Worm (Caenorhabditis elegans): ENCODE measurements around the gene srh-69.

The srh-69 gene

DNA sequence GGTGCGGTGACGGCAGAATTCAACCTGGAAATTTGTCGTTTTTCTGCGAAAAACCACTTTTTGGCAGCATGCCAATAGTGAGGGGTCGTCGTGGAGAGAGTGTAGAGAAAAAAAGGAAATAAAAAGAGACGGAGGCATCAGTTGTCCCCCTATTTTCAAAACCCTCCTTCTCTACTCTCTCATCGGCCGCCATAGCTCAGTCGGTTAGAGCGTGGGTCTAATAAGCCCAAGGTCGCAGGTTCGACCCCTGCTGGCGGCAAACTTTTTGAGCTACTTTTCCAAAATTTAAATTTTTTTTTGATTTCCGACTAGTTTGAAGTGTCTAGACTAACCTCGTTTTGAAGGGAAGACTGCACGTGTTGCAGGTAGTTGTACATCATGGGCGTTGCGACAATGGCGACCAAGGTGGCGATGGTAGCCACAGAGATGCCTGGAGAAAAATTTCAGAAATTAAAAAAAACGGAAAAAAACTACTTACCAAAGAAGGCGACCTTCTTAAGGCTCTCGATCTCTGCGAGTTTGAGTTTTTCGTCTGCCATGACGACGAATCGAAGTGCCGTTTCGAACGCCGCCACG is 19.9 kb downstream of the srh-69 start, which contains the start of gene col-85 (continued):
- no peak for TF ChIP-seq pqm-1 (tag; optimal IDR thresholded peaks at IDR 0.05)
- peak; percentile 94 for TF ChIP-seq nhr-41 (GFP tag; IDR thresholded peaks at IDR 0.05)
- no peak for TF ChIP-seq lin-15B (tag; optimal IDR thresholded peaks at IDR 0.05)
- TF ChIP-seq php-3 (GFP tag; IDR thresholded peaks at IDR 0.05): peak; percentile 84
- peak; percentile 49 for TF ChIP-seq F49E8.2 (tag; optimal IDR thresholded peaks at IDR 0.05; ENCODE audit: borderline replicate concordance)

DNA sequence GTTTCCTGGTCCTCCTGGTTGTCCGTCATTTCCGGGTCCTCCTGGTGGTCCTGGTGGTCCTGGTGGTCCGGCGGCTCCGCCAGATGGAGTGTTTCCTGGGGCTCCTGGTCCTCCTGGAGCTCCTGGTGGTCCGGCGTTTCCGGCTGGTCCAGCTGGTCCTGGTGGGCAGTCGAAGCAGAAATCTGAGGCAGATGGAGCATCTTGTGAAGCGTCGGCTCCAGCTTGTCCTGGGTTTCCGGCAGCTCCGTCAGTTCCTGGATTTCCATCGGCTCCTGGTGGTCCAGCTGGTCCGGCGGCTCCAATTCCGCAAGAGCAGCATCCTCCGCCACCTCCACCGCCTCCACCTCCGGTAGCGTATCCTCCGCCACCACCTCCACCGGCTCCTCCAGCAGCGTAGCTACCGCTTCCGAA is 20.4 kb downstream of the srh-69 start:
- TF ChIP-seq egl-27 (tag; optimal IDR thresholded peaks at IDR 0.05) (no peak), set-16 (GFP tag; IDR thresholded peaks at IDR 0.05) (peak; percentile 98), pha-4 (GFP tag; IDR thresholded peaks at IDR 0.05) (0 out of 2 replicates have a peak, but pooled peaks have one; percentile 49), pha-4 (tag; optimal IDR thresholded peaks at IDR 0.05) (no peak), ceh-44 (GFP tag; IDR thresholded peaks at IDR 0.05) (no peak)

DNA sequence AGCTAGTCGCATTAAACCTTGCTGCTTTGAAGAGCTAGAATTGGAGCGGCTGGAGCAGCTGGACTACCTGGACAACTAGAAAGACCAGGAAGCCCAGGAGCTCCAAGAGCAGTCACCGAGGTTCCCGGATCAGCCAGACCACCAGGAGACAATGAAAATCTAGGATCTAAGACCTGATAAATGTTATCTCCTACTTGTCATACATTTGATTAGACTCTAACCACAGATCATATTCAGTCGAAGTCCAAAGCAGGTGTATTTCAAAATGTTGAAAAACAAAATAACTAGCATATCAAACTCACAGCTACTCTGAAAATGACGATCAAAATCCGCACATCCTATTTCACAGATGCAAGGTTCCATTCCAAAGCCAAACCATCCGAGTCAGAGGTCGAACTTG is 22.6 kb downstream of the srh-69 start, which contains the start of gene srz-6:
TSS of gene srz-6 (plus strand) at position 301 of the 400 bp plus-strand sequence.
- TF ChIP-seq gei-8 (GFP tag; optimal IDR thresholded peaks at IDR 0.05) (no peak), ceh-62 (tag; optimal IDR thresholded peaks at IDR 0.05) (no peak), Y75B8A.6 (GFP tag; IDR thresholded peaks at IDR 0.05) (no peak), sdz-12 (GFP tag; optimal IDR thresholded peaks at IDR 0.05) (no peak), mxl-3 (GFP tag; optimal IDR thresholded peaks at IDR 0.05) (no peak)

DNA sequence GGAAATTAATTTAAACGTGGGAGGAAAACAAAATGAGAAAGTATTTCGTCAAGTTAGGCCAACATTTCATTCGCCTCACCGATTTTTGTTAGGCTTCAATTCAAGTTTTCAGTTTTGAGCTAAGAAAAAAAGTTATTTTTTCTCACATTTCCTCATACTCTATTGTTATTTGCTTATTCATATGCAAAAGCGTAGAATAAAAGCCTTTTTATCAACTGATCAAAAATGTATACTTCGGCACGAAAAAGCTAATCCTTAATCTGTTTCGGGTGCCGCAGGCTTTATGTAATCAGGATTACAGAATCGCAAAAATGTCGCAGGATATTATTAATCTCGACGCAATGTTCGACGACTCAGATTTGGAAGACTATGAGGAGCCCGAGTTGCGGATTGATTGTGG is 24.6 kb downstream of the srh-69 start, which contains the start of gene T21B4.15:
TSS of gene T21B4.15 (plus strand) at position 301 of the 400 bp plus-strand sequence.
- TF ChIP-seq ctbp-1 (GFP tag; IDR thresholded peaks at IDR 0.05): no peak
- TF ChIP-seq pha-4 (GFP tag; IDR thresholded peaks at IDR 0.05): no peak
- no peak for TF ChIP-seq pha-4 (tag; optimal IDR thresholded peaks at IDR 0.05)
- no peak for TF ChIP-seq fkh-10 (GFP tag; optimal IDR thresholded peaks at IDR 0.05)
- TF ChIP-seq daf-8 (GFP tag; IDR thresholded peaks at IDR 0.05): no peak
- no peak for TF ChIP-seq madf-9 (GFP tag; conservative IDR thresholded peaks at IDR 0.05)

DNA sequence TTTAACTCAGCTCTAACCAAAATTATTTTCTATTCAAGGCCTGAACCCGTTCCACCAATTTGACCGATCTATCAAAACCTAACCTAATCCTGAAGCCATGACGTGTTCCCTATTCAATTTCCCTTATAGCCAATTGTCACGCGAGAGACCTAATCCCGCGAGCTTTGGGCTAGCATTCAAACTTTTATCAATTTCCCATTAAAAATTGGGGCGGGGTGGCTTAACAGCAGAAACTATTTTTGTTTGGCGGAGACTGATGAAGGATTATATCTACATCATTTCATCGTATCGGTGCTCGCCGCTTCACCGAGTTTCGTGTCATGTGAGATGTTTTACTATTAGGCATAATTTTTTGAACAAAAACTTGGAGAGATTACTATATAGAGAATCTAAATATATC is 25.7 kb downstream of the srh-69 start:
- no peak for TF ChIP-seq spr-1 (tag; optimal IDR thresholded peaks at IDR 0.05)
- TF ChIP-seq dve-1 (tag; optimal IDR thresholded peaks at IDR 0.05; ENCODE audit: insufficient read depth): no peak
- TF ChIP-seq unc-130 (GFP tag; optimal IDR thresholded peaks at IDR 0.05): no peak
- no peak for TF ChIP-seq D1046.2 (GFP tag; IDR thresholded peaks at IDR 0.05)
- no peak for TF ChIP-seq Y105C5A.15 (GFP tag; IDR thresholded peaks at IDR 0.05)
- no peak for TF ChIP-seq sdz-12 (GFP tag; optimal IDR thresholded peaks at IDR 0.05)
- no peak for TF ChIP-seq skn-1 (tag; optimal IDR thresholded peaks at IDR 0.05)
- TF ChIP-seq hmg-1.1 (GFP tag; IDR thresholded peaks at IDR 0.05): no peak
- no peak for TF ChIP-seq lin-38 (GFP tag; IDR thresholded peaks at IDR 0.05)
- TF ChIP-seq tag-97 (GFP tag; IDR thresholded peaks at IDR 0.05): no peak
- TF ChIP-seq ama-1 (optimal IDR thresholded peaks at IDR 0.05): no peak
- no peak for TF ChIP-seq snpc-4 (tag; optimal IDR thresholded peaks at IDR 0.05)
- no peak for TF ChIP-seq cey-2 (tag; optimal IDR thresholded peaks at IDR 0.05; ENCODE audit: borderline replicate concordance, insufficient read depth)
- no peak for TF ChIP-seq F49E8.2 (tag; optimal IDR thresholded peaks at IDR 0.05; ENCODE audit: borderline replicate concordance)
- TF ChIP-seq ctbp-1 (GFP tag; IDR thresholded peaks at IDR 0.05): no peak
- TF ChIP-seq attf-4 (tag; optimal IDR thresholded peaks at IDR 0.05): no peak
- TF ChIP-seq nhr-42 (GFP tag; IDR thresholded peaks at IDR 0.05): no peak
- TF ChIP-seq dpl-1 (GFP tag; optimal IDR thresholded peaks at IDR 0.05): no peak

All from whole organism, L4 larva.